Worm (Caenorhabditis elegans) whole organism, L4/young adult: ENCODE measurements around the gene str-209.

Experiments used
- W03F9.2 ChIP-seq: fragments of 150-350 bp; optimal IDR thresholded peaks from 2 replicates; lab custom pipeline; 2014; ENCODE audit warnings: missing biosample characterization, missing genetic modification characterization
- dao-5 ChIP-seq: sonication (generic microtip); optimal IDR thresholded peaks from 2 replicates; lab custom pipeline; 2016; ENCODE audit warnings: missing genotype, missing genetic modification characterization, moderate library complexity, missing compliant biosample characterization
- him-1 ChIP-seq: sonication (generic microtip); optimal IDR thresholded peaks from 2 replicates; lab custom pipeline; 2016; ENCODE audit warnings: missing genotype, missing genetic modification reagents, missing genetic modification characterization, missing compliant biosample characterization

The str-209 gene

DNA sequence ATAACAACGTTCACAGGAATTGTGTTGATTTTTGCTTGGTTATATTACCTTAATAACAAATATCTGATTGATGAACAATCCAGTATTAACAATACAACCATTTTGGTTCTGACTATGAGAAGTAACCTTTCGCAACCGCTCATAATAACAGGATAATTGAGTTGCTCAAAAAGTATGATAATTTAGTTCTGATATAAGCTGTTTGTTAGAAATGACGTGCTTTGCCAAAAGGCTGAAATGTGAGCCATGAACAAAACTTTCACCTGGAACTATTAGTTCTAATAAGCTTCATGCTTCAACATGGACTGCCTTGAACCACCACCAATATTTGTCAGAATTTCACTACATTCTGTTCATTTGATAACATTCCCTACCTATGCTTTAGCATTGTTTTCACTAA lies 24.1 kb upstream of the str-209 start, which contains the start of gene srh-20:
TSS of gene srh-20 (plus strand) at position 301 of the 400 bp plus-strand sequence.
- no peak for TF ChIP-seq dao-5 (tag; lab: Kevin White, UChicago)
- no peak for TF ChIP-seq him-1 (tag; lab: Kevin White, UChicago)
- no peak for TF ChIP-seq W03F9.2 (tag; lab: Kevin White, UChicago)

- TF ChIP-seq dao-5 (tag; lab: Kevin White, UChicago) (no peak), W03F9.2 (tag; lab: Kevin White, UChicago) (no peak), him-1 (tag; lab: Kevin White, UChicago) (no peak)
These were observed 22.4 kb upstream of the str-209 start, which contains the start of gene srh-21 for ce11 chrV:4926371-4926770. Gene srh-21 (plus strand): TSS chrV:4926671.

- no peak for TF ChIP-seq him-1 (tag; lab: Kevin White, UChicago)
- TF ChIP-seq dao-5 (tag; lab: Kevin White, UChicago): no peak
- no peak for TF ChIP-seq W03F9.2 (tag; lab: Kevin White, UChicago)
These were observed 18.9 kb upstream of the str-209 start, which contains the start of gene str-205 for ce11 chrV:4929842-4930241. Gene str-205 (minus strand): TSS chrV:4929942.

DNA sequence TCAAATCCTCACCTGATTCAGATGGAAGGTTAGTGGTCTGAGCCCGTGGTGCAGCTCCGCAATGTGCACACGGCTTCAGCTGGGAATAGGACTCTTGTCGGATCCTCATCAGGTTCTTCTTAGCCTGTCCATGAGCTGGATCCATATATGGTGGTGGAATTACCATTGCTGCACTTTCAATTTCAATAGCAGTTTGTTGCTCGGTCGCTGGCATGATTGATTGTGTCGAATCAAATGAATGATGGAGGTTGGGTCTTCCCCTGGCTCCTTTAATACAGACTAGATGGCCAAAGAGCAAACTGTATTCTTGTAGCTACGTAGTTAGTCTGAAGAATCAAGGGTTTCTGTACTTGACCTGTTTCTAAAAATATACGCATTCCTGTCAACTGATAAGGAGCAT lies 15.9 kb upstream of the str-209 start, which contains the start of gene C02E7.10:
TSS of gene C02E7.10 (minus strand) at position 232 of the 400 bp plus-strand sequence.
- TF ChIP-seq dao-5 (tag; lab: Kevin White, UChicago) (no peak), him-1 (tag; lab: Kevin White, UChicago) (no peak), W03F9.2 (tag; lab: Kevin White, UChicago) (no peak)

DNA sequence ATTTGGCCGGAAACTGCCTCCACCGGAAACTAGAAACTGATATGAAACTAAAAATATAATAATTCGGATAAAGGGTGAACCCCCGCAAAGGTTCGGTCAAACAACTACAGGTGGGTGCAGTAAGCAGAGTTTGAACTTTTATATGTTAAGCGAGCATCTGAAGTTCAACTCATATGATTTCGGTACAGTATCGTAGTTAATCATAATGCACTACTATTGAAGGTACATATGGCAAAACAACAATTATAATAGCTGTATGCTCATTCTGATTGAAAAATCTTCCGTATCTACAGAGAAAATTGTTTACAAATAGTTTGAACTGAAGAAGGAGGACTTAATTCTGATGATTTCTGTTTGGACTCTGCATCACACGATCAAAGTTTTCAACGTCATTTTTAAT lies 15.5 kb upstream of the str-209 start:
- TF ChIP-seq him-1 (tag; lab: Kevin White, UChicago): no peak
- no peak for TF ChIP-seq W03F9.2 (tag; lab: Kevin White, UChicago)
- no peak for TF ChIP-seq dao-5 (tag; lab: Kevin White, UChicago)

ce11 chrV:4934406-4934805 lies 14.3 kb upstream of the str-209 start, which contains the start of gene catp-2:
Gene catp-2 (plus strand): TSS chrV:4934706.
- TF ChIP-seq him-1 (tag; lab: Kevin White, UChicago) (no peak), W03F9.2 (tag; lab: Kevin White, UChicago) (no peak)

DNA sequence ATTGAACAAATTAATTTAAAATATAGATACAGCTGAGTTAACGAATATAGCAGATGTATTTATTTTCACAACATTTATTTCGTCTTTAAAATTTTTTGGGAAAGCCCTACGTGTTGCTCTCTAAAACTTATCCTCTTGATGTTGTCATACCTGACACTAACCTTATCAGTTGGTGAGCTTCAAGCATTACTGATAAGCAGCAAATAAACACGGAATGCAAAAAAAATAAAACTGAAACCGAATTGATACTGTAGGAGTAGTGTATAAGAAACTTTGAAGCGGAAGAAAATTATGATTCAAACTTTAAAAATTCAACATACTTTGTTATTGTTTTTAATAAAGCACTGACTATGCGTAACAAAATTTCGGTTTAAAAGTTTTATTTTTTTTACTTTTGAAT lies 13.6 kb upstream of the str-209 start:
- no peak for TF ChIP-seq him-1 (tag; lab: Kevin White, UChicago)
- no peak for TF ChIP-seq W03F9.2 (tag; lab: Kevin White, UChicago)
- TF ChIP-seq dao-5 (tag; lab: Kevin White, UChicago): no peak

- TF ChIP-seq W03F9.2 (tag; lab: Kevin White, UChicago) (no peak), him-1 (tag; lab: Kevin White, UChicago) (no peak), dao-5 (tag; lab: Kevin White, UChicago) (no peak)
These were observed 11.4 kb upstream of the str-209 start for ce11 chrV:4937337-4937736.

DNA sequence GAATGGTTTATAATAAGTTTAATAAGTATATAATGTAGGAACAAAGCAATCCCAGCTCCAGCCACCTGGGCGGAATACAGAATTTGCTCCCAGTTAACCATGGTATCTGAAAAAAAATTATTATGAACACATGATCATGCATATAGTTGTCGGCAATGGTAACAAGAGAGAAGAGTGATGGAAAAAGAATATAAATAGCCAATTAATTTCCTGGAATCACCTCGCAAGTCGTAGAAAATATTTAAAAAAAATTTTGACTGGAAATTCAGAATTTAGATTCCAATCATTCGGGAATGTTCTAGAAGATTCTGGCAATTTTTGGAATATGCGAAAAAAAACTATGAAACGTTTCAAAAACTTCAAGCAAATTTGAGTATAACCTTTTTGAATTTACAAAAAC lies 4.5 kb upstream of the str-209 start, which contains the start of gene str-211:
TSS of gene str-211 (minus strand) at position 101 of the 400 bp plus-strand sequence.
- TF ChIP-seq W03F9.2 (tag; lab: Kevin White, UChicago): no peak
- no peak for TF ChIP-seq dao-5 (tag; lab: Kevin White, UChicago)
- TF ChIP-seq him-1 (tag; lab: Kevin White, UChicago): no peak

DNA sequence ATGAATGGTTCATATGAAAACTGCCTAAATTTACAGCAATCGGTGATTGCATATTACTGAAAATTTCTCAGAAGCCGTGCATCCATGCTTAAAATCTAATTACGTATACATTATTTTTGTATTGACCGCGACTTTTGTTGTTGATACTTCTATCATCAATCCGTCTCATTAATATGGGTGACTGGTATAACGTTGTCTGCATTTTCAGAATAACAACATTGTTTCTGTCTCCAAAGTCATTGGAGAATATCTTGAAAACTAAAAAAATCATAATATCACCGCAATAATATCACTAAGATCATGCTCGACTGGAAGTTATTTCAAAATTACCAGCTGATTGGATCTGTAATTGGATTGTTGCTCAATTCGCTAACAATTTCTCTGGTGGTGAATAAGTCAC lies 2.7 kb downstream of the str-209 start, which contains the start of gene str-207:
TSS of gene str-207 (plus strand) at position 301 of the 400 bp plus-strand sequence.
- TF ChIP-seq W03F9.2 (tag; lab: Kevin White, UChicago) (no peak), dao-5 (tag; lab: Kevin White, UChicago) (no peak), him-1 (tag; lab: Kevin White, UChicago) (no peak)

ce11 chrV:4956529-4956928 lies 7.8 kb downstream of the str-209 start, which contains the start of gene str-208:
Gene str-208 (plus strand): TSS chrV:4956829.
- no peak for TF ChIP-seq him-1 (tag; lab: Kevin White, UChicago)
- TF ChIP-seq dao-5 (tag; lab: Kevin White, UChicago): no peak
- no peak for TF ChIP-seq W03F9.2 (tag; lab: Kevin White, UChicago)

- no peak for TF ChIP-seq him-1 (tag; lab: Kevin White, UChicago)
- no peak for TF ChIP-seq W03F9.2 (tag; lab: Kevin White, UChicago)
- no peak for TF ChIP-seq dao-5 (tag; lab: Kevin White, UChicago)
These were observed 8.9 kb downstream of the str-209 start for ce11 chrV:4957619-4958018.

DNA sequence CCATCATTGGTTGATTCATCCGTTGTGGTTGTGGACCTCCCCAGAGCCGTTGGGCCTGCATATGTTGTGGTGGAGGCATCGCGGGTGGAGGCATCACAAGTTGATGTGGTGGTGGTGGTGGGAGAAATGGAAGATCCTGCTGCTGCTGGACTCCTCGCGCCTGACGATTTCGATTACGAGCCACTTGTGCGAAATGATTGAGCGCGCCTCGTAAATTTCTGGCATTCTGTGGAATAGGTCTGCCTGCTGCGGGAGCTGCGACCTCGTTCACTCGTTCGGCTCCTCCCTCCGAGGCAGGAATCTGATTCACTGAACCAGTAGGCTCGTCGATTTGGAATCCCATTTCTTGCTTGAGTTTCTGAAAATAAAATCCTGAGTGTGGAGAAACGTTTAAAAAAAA lies 12.0 kb downstream of the str-209 start:
- TF ChIP-seq W03F9.2 (tag; lab: Kevin White, UChicago): no peak
- TF ChIP-seq dao-5 (tag; lab: Kevin White, UChicago): no peak
- no peak for TF ChIP-seq him-1 (tag; lab: Kevin White, UChicago)

ce11 chrV:4962968-4963367 lies 14.2 kb downstream of the str-209 start, which contains the start of gene tam-1:
Gene tam-1 (minus strand): TSS chrV:4963102.
- TF ChIP-seq W03F9.2 (tag; lab: Kevin White, UChicago) (no peak), dao-5 (tag; lab: Kevin White, UChicago) (no peak), him-1 (tag; lab: Kevin White, UChicago) (no peak)
